Fruit fly (Drosophila melanogaster) S2 (cell line): ENCODE data around the gene Kul.

Experiments used
- CG8478 ChIP-seq: fragments of >200 bp; optimal IDR thresholded peaks from 2 replicates; lab custom pipeline; 2018
- CTCF ChIP-seq, 2 experiments: fragments of >200 bp; optimal IDR thresholded peaks; 2 replicates each; lab custom pipeline; 2018

Kul gene

DNA sequence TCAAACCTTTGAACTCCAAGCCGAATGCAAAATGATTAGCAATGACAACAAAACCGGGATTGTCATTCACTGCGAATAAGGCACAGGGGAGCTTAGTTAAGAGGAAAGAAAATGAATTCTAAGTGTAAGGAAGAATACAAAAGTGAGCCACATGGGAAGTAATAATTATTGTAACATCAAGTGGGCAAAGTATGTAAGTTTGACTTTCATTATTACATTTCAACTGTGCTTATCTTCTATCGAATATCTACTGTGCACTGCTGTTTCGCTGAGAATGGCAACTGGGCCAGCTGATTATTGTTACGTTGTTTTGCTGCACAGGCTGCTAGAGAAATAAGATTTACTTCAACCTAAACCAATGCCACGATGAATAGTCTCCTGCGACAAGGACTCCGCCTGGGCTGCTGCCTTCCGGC lies 11.1 kb downstream of the Kul start, which contains the start of the genes CG7601 and CIA30:
TSS of gene CG7601 (minus strand) at position 68 of the 416 bp plus-strand sequence.
TSS of gene CIA30 (plus strand) at position 288 of the 416 bp plus-strand sequence.
- TF ChIP-seq CG8478 (lab: Kevin White, UChicago): no peak
- TF ChIP-seq CTCF (optimal IDR thresholded peaks at IDR 0.05; lab: Kevin White, UChicago): no peak

- TF ChIP-seq CTCF (optimal IDR thresholded peaks at IDR 0.05; lab: Kevin White, UChicago) (no peak), CG8478 (lab: Kevin White, UChicago) (no peak)
Observed at dm6 chr3R:29737891-29738290, 12.3 kb downstream of the Kul start, which contains the start of gene Gnpnat. TSS of gene Gnpnat (plus strand) at chr3R:29738275.

- TF ChIP-seq CTCF (optimal IDR thresholded peaks at IDR 0.05; lab: Kevin White, UChicago) (no peak), CG8478 (lab: Kevin White, UChicago) (no peak)
Observed at dm6 chr3R:29740078-29740477, 14.4 kb downstream of the Kul start.

DNA sequence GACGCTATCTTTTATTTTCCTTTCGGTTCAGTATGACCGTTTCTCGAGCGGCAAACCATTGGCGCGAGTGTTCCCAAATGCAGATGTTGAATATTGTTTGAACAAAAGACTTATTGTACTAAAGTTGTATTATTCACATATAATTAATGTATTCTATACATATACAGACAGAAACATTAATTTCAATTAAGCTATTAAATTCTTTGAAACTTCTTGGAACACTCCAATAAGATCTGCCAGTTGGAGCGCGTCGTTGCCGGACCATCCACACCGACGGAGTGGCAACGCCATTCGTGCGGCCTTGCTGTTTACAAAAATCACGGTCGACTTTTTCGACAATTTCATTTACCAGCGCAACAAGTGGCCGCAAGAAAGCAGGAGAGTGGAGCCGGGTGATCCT lies 19.4 kb downstream of the Kul start, which contains the start of the genes Wdr24 and IntS11:
TSS of gene Wdr24 (minus strand) at position 37 of the 400 bp plus-strand sequence.
TSS of gene IntS11 (plus strand) at position 282 of the 400 bp plus-strand sequence.
- TF ChIP-seq CTCF (optimal IDR thresholded peaks at IDR 0.05; lab: Kevin White, UChicago): peak; percentile 18 to 55
- no peak for TF ChIP-seq CG8478 (lab: Kevin White, UChicago)

DNA sequence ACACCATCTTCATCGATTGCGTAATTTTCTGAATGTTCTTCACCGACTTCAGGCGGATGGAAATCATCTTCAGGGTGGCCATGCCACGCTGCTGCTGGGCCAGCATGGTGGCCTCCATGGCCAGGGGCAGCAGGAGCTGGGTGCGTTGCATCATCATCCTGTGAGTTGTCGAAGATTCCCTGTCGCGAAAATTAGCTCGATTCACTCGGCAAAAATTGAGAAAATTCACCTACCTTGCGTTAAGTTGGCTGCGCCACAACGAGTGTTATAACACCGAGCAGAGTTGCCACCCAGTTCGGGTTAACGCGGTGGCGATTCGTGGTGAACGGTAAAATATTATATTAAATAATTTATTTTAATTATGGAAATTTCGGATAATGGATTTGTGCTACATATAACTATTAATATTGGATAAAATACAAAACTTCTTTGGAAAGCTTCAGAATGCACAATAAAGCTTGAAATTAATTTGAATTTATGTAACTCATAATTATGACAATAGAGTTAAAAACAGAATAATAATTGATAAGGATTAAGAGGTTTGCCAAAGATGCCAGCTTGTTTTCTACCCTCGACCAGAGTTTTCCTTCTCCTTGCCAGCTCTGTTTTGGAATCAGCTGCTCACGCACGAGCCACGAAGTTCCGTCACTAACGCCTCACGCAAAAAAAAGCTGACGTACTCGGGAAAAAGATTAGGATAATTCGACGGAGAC lies 23.1 kb downstream of the Kul start, which contains the start of the genes ATPsyngamma and yata:
TSS of gene ATPsyngamma (minus strand) at position 573 of the 713 bp plus-strand sequence.
TSS of gene yata (plus strand) at position 629 of the 713 bp plus-strand sequence.
- TF ChIP-seq CG8478 (lab: Kevin White, UChicago) (no peak), CTCF (optimal IDR thresholded peaks at IDR 0.05; lab: Kevin White, UChicago) (no peak)

dm6 chr3R:29749304-29750066 lies 23.9 kb downstream of the Kul start:
- TF ChIP-seq CTCF (optimal IDR thresholded peaks at IDR 0.05; lab: Kevin White, UChicago): no peak
- peak; percentile 35 for TF ChIP-seq CG8478 (lab: Kevin White, UChicago)

DNA sequence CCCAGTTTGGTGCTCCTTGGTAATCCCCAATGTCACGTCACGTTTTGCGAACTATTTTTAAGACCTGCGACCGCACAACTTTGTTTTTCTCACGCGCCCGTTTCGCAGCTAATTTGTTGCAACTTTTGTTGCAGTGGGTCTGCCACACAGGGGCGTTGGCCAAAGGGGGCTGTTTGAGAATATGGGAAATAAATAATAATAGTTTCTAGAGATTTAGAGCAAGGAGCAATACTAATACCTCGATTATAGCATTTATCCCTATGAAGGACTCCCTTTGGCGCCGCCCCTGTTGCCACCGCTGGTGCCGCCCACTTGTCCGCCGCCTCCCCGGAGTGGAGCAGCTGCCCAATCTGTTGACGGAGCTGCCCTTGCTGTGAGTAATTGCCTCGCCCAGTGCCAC lies 29.6 kb downstream of the Kul start:
- TF ChIP-seq CTCF (optimal IDR thresholded peaks at IDR 0.05; lab: Kevin White, UChicago) (no peak), CG8478 (lab: Kevin White, UChicago) (no peak)

DNA sequence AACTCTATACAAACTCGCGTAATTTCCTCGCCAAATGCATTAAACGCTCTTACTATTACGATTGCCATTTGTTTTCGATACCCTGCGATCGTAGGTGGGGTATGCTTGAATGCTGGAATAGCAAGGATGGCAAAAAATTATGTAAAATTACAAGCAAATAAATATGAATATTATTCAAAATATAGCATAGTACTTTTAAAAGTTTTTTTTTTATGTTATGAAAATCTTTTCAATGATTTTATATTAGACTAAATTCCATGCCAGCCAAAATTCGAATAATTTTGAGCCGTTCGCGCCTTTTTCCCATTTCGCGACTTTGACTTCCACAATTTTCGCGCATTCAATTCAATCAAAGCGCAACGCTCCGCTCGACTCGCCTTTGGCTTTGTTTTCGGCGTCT lies 30.5 kb downstream of the Kul start:
- TF ChIP-seq CG8478 (lab: Kevin White, UChicago) (no peak), CTCF (optimal IDR thresholded peaks at IDR 0.05; lab: Kevin White, UChicago) (no peak)

DNA sequence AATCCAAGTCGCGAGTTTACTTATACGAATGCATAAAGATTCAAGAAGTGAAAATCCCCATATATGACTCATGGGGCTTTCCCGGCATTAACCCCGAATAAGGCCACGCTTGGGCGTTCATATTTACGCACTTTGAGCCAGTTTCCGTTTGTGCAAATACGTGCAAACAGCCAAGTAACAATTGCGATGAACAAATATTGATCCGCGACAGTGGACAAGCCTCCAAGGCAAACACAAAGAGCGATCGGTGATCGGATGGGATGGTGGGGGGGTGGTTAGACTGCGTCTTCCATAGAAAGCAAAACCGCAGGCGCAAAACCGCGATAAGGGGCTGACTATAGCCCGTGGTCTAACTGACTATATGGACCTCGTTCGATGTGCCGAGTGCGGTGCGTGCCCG lies 31.6 kb downstream of the Kul start:
- no peak for TF ChIP-seq CG8478 (lab: Kevin White, UChicago)
- TF ChIP-seq CTCF (optimal IDR thresholded peaks at IDR 0.05; lab: Kevin White, UChicago): no peak

dm6 chr3R:29757681-29758080 lies 32.1 kb downstream of the Kul start:
- TF ChIP-seq CTCF (optimal IDR thresholded peaks at IDR 0.05; lab: Kevin White, UChicago): no peak
- peak; percentile 48 for TF ChIP-seq CG8478 (lab: Kevin White, UChicago)

dm6 chr3R:29758129-29758733 lies 32.6 kb downstream of the Kul start:
- TF ChIP-seq CTCF (optimal IDR thresholded peaks at IDR 0.05; lab: Kevin White, UChicago) (no peak), CG8478 (lab: Kevin White, UChicago) (no peak)

DNA sequence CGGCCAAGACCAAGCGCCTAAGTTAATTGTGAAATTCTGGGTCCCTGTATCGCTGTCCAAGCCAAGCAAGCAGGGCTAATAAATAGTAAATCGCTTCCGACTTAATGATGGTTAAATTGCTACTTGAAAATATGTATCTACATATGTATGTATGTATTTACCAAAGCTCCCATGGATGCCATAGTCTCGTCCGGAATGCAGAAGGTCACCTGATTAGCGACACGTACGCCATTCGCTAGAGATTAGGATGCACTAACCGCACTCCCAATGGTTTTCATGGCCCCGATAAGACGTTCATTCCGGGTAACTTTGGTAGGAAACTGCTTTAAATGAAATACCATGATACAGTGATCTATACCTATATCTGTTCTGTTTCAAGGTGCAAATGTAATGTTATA lies 33.1 kb downstream of the Kul start:
- TF ChIP-seq CTCF (optimal IDR thresholded peaks at IDR 0.05; lab: Kevin White, UChicago) (no peak), CG8478 (lab: Kevin White, UChicago) (no peak)

- TF ChIP-seq CG8478 (lab: Kevin White, UChicago) (no peak), CTCF (optimal IDR thresholded peaks at IDR 0.05; lab: Kevin White, UChicago) (no peak)
Observed at dm6 chr3R:29760042-29760441, 34.4 kb downstream of the Kul start.

DNA sequence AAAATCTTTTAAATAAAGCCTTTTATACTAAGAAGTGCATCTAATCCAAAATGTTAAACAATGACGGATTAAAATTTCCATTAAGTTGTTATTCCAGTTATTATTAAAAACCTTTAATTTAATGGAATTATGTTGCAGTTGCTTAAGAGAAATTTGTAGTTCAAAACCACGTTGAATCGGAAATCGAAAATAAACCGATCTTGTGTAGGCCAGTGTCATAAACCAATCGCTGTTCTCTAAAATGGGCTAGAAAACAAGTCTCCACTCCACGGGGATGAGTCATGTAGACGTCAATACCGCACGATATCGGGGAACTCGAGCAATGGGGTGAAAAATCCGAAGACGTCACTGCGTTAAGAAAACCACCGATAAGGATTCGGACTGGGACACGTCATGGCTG lies 35.9 kb downstream of the Kul start:
- TF ChIP-seq CTCF (optimal IDR thresholded peaks at IDR 0.05; lab: Kevin White, UChicago): no peak
- TF ChIP-seq CG8478 (lab: Kevin White, UChicago): no peak
